Worm (Caenorhabditis elegans) whole organism, early embryonic: Measurements from ENCODE around the gene F41F3.8.

ENCODE experiments used
- aly-1 ChIP-seq: sonication (generic microtip); optimal IDR thresholded peaks from 2 replicates; lab custom pipeline; 2016; ENCODE audit warnings: missing genetic modification characterization, missing compliant biosample characterization
- ama-1 ChIP-seq: fragments of 150-350 bp; optimal IDR thresholded peaks from 2 replicates; lab custom pipeline; 2014
- ceh-13 ChIP-seq: fragments of 200-800 bp; sonication (Bioruptor generic); optimal IDR thresholded peaks from 2 replicates; lab custom pipeline; 2018; ENCODE audit warnings: mild to moderate bottlenecking, missing genetic modification characterization, missing compliant biosample characterization
- ceh-36 ChIP-seq: sonication (generic microtip); optimal IDR thresholded peaks from 2 replicates; lab custom pipeline; 2016; ENCODE audit warnings: missing genetic modification characterization, inconsistent platforms, missing compliant biosample characterization
- ets-7 ChIP-seq: sonication (generic microtip); optimal IDR thresholded peaks from 2 replicates; lab custom pipeline; 2016; ENCODE audit warnings: missing genotype, missing genetic modification characterization, missing compliant biosample characterization
- flt-1 ChIP-seq: fragments of 200-800 bp; sonication (Bioruptor generic); IDR thresholded peaks from 2 replicates; pipeline ENCODE4 v1.3.6; 2022; ENCODE audit warnings: missing genetic modification characterization, missing compliant biosample characterization
- hnd-1 ChIP-seq: sonication (generic microtip); optimal IDR thresholded peaks from 2 replicates; lab custom pipeline; 2016; ENCODE audit warnings: missing genetic modification characterization, missing compliant biosample characterization
- pes-1 ChIP-seq: fragments of 200-800 bp; sonication (Bioruptor generic); IDR thresholded peaks from 2 replicates; pipeline ENCODE4 v1.3.6; 2022; ENCODE audit warnings: missing genetic modification reagents, missing genetic modification characterization, missing compliant biosample characterization
- scrt-1 ChIP-seq: fragments of 200-800 bp; sonication (Bioruptor generic); IDR thresholded peaks from 2 replicates; pipeline ENCODE4 v1.3.6; 2022; ENCODE audit warnings: missing genetic modification characterization, missing compliant biosample characterization
- tbx-11 ChIP-seq: fragments of 200-800 bp; sonication (Bioruptor generic); IDR thresholded peaks from 2 replicates; pipeline ENCODE4 v1.3.6; 2022; ENCODE audit warnings: missing genetic modification characterization, missing compliant biosample characterization
- tbx-37 ChIP-seq: fragments of 200-800 bp; sonication (Bioruptor generic); conservative IDR thresholded peaks from 2 replicates; pipeline ENCODE4 v1.3.6; 2022; ENCODE audit warnings: missing genetic modification reagents, missing genetic modification characterization, missing compliant biosample characterization
- tra-4 ChIP-seq: sonication (generic microtip); optimal IDR thresholded peaks from 2 replicates; lab custom pipeline; 2017; ENCODE audit warnings: missing genetic modification characterization, missing compliant biosample characterization

DNA sequence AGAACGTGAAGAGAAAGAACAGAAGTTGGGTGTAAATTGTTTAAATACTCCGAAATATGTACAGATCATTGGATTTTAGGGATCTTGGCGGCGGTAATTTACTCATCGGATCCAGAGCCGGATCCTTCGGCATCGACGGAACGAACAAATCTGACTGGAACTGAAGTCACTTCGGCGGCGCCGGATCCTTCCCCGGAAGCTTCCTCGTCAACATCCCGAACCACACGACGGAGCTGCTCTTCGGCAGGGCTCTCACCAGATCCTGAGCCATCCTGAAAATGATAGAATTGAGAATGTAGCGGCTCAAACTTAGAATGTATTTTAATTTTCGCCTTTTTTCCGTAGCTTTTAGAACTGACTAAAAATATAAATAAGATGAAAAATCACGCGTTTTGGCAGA lies 43.0 kb downstream of the F41F3.8 start:
- TF ChIP-seq ama-1 (lab: Kevin White, UChicago), result no peak
- TF ChIP-seq flt-1, result no peak
- TF ChIP-seq hnd-1, result no peak
- TF ChIP-seq pes-1 (GFP tag; lab: Robert Waterston, UW), result no peak
- TF ChIP-seq aly-1 (tag; lab: Kevin White, UChicago), result no peak
- TF ChIP-seq tra-4, result no peak
- no peak for TF ChIP-seq ceh-13
- TF ChIP-seq tbx-11 (GFP tag; lab: Robert Waterston, UW), result no peak
- no peak for TF ChIP-seq ets-7 (tag; lab: Kevin White, UChicago)
- no peak for TF ChIP-seq tbx-37
- TF ChIP-seq scrt-1 (GFP tag; lab: Robert Waterston, UW), result no peak
- TF ChIP-seq ceh-36 (tag; lab: Kevin White, UChicago), result no peak
